Worm (Caenorhabditis elegans): ENCODE measurements around the gene F25B3.4.

F25B3.4 gene

ce11 chrV:9545238-9545709 lies 23.3 kb downstream of the F25B3.4 start, which contains the start of the genes his-35 and his-41 (continued):
- TF ChIP-seq repo-1 (tag; optimal IDR thresholded peaks at IDR 0.05) (no peak), chd-7 (tag; optimal IDR thresholded peaks at IDR 0.05) (peak; percentile 6), somi-1 (GFP tag; optimal IDR thresholded peaks at IDR 0.05) (no peak), dpl-1 (GFP tag; optimal IDR thresholded peaks at IDR 0.05) (no peak), B0261.1 (tag; optimal IDR thresholded peaks at IDR 0.05) (no peak), nhr-80 (tag; optimal IDR thresholded peaks at IDR 0.05) (peak; percentile 32), lin-35 (GFP tag; optimal IDR thresholded peaks at IDR 0.05) (no peak), D2030.7 (GFP tag; IDR thresholded peaks at IDR 0.05) (no peak), tbp1 (GFP tag; optimal IDR thresholded peaks at IDR 0.05) (peak; percentile 27), mes-4 (tag; optimal IDR thresholded peaks at IDR 0.05) (no peak), rec-8 (tag; optimal IDR thresholded peaks at IDR 0.05) (no peak), cebp-1 (GFP tag; IDR thresholded peaks at IDR 0.05) (no peak), cebp-1 (tag; optimal IDR thresholded peaks at IDR 0.05) (peak; percentile 54), cebp-2 (GFP tag; IDR thresholded peaks at IDR 0.05) (no peak), C17E4.6 (GFP tag; IDR thresholded peaks at IDR 0.05) (no peak), C06A6.2 (GFP tag; conservative IDR thresholded peaks at IDR 0.05) (0 out of 2 replicates have a peak, but pooled peaks have one; percentile 30), ZK185.1 (tag; optimal IDR thresholded peaks at IDR 0.05; ENCODE audit: poor library complexity, severe bottlenecking) (peak; percentile 22), nhr-90 (tag; optimal IDR thresholded peaks at IDR 0.05) (no peak), ztf-3 (GFP tag; optimal IDR thresholded peaks at IDR 0.05) (no peak), aptf-3 (GFP tag; IDR thresholded peaks at IDR 0.05) (no peak), snpc-1.3 (tag; optimal IDR thresholded peaks at IDR 0.05; ENCODE audit: insufficient read depth) (no peak), pha-4 (tag; optimal IDR thresholded peaks at IDR 0.05) (no peak), ztf-6 (GFP tag; IDR thresholded peaks at IDR 0.05) (no peak), egrh-3 (GFP tag; IDR thresholded peaks at IDR 0.05) (no peak), F49E8.2 (tag; optimal IDR thresholded peaks at IDR 0.05; ENCODE audit: insufficient read depth) (no peak), madf-3 (GFP tag; IDR thresholded peaks at IDR 0.05) (no peak), die-1 (tag; optimal IDR thresholded peaks at IDR 0.05) (no peak), zfh-2 (GFP tag; conservative IDR thresholded peaks at IDR 0.05) (peak; percentile 75), Y67H2A.10 (GFP tag; conservative IDR thresholded peaks at IDR 0.05) (no peak), F57C9.4 (tag; optimal IDR thresholded peaks at IDR 0.05) (no peak), nhr-179 (tag; optimal IDR thresholded peaks at IDR 0.05) (no peak), Y53F4B.3 (GFP tag; IDR thresholded peaks at IDR 0.05) (no peak), zim-3 (tag; optimal IDR thresholded peaks at IDR 0.05) (no peak), ztf-25 (GFP tag; IDR thresholded peaks at IDR 0.05) (no peak), ceh-100 (GFP tag; IDR thresholded peaks at IDR 0.05) (no peak), tbx-9 (tag; optimal IDR thresholded peaks at IDR 0.05; ENCODE audit: borderline replicate concordance) (no peak), Y56A3A.18 (GFP tag; IDR thresholded peaks at IDR 0.05) (no peak), ceh-91 (GFP tag; IDR thresholded peaks at IDR 0.05) (no peak), ekl-4 (GFP tag; IDR thresholded peaks at IDR 0.05) (no peak), F33H1.4 (GFP tag; IDR thresholded peaks at IDR 0.05) (no peak), him-1 (tag; optimal IDR thresholded peaks at IDR 0.05) (no peak), B0019.2 (GFP tag; conservative IDR thresholded peaks at IDR 0.05) (no peak), rcor-1 (GFP tag; IDR thresholded peaks at IDR 0.05) (no peak), ztf-28 (GFP tag; IDR thresholded peaks at IDR 0.05) (no peak), attf-6 (GFP tag; IDR thresholded peaks at IDR 0.05) (no peak), nfya-1 (tag; optimal IDR thresholded peaks at IDR 0.05; ENCODE audit: borderline replicate concordance, insufficient read depth) (no peak), athp-1 (tag; optimal IDR thresholded peaks at IDR 0.05) (no peak), snpc-1.1 (tag; optimal IDR thresholded peaks at IDR 0.05; ENCODE audit: insufficient read depth) (no peak), B0035.1 (tag; optimal IDR thresholded peaks at IDR 0.05) (no peak)

All from whole organism, young adult.